Worm (Caenorhabditis elegans): ENCODE data around the gene C06A1.7.

The C06A1.7 gene

DNA sequence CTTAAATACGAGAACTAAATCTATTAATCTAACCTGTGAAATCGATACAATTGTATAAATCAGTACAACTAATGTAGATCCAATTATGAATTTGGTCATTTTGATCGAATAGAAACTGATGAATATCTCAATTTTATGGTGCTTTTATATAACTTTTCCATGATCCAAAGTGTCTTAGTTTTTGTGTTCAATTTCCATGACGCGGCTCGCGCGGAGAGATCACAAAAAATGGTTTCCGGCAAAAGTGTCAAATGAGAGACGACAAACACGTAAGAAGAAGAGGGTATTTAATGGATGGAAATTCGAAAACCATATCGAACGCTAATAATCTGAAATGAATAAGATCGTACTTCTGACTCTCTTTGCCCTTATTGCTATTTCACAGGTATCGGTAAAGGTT is at the start of gene C06A1.7, which contains the start of gene C06A1.6:
TSS of gene C06A1.7 (plus strand) at position 314 of the 400 bp plus-strand sequence.
TSS of gene C06A1.6 (minus strand) at position 101 of the 400 bp plus-strand sequence.
- TF ChIP-seq cnd-1 (tag; optimal IDR thresholded peaks at IDR 0.05) (no peak), zip-8 (tag; optimal IDR thresholded peaks at IDR 0.05) (no peak), mab-5 (tag; optimal IDR thresholded peaks at IDR 0.05) (no peak), ztf-11 (tag; optimal IDR thresholded peaks at IDR 0.05) (no peak), ces-1 (GFP tag; optimal IDR thresholded peaks at IDR 0.05) (no peak), pha-4 (tag; optimal IDR thresholded peaks at IDR 0.05) (no peak), ceh-83 (GFP tag; optimal IDR thresholded peaks at IDR 0.05) (no peak), blmp-1 (tag; optimal IDR thresholded peaks at IDR 0.05) (no peak), lin-32 (GFP tag; optimal IDR thresholded peaks at IDR 0.05) (no peak), M03D4.4 (tag; optimal IDR thresholded peaks at IDR 0.05) (no peak), ceh-43 (GFP tag; optimal IDR thresholded peaks at IDR 0.05) (no peak), lsy-2 (tag; optimal IDR thresholded peaks at IDR 0.05) (no peak), mep-1 (tag; optimal IDR thresholded peaks at IDR 0.05) (no peak), nhr-28 (tag; optimal IDR thresholded peaks at IDR 0.05) (no peak)

- TF ChIP-seq mab-5 (tag; optimal IDR thresholded peaks at IDR 0.05) (no peak), nhr-2 (tag; optimal IDR thresholded peaks at IDR 0.05) (no peak), M03D4.4 (tag; optimal IDR thresholded peaks at IDR 0.05) (no peak), pha-4 (tag; optimal IDR thresholded peaks at IDR 0.05) (no peak), elt-1 (tag; optimal IDR thresholded peaks at IDR 0.05; ENCODE audit: borderline replicate concordance, insufficient read depth) (no peak), nhr-12 (tag; optimal IDR thresholded peaks at IDR 0.05) (no peak), lsy-2 (tag; optimal IDR thresholded peaks at IDR 0.05) (no peak), nhr-28 (tag; optimal IDR thresholded peaks at IDR 0.05) (no peak), unc-120 (tag; optimal IDR thresholded peaks at IDR 0.05; ENCODE audit: poor library complexity, severe bottlenecking) (no peak), ceh-43 (GFP tag; optimal IDR thresholded peaks at IDR 0.05) (no peak), blmp-1 (tag; optimal IDR thresholded peaks at IDR 0.05) (no peak), ceh-39 (tag; optimal IDR thresholded peaks at IDR 0.05) (no peak), snpc-4 (tag; optimal IDR thresholded peaks at IDR 0.05) (no peak), nhr-76 (tag; optimal IDR thresholded peaks at IDR 0.05) (no peak), sem-2 (GFP tag; optimal IDR thresholded peaks at IDR 0.05) (no peak)
These were observed 49.3 kb upstream of the C06A1.7 start for ce11 chrII:10515422-10515821.

- no peak for TF ChIP-seq cnd-1 (tag; optimal IDR thresholded peaks at IDR 0.05)
- no peak for TF ChIP-seq sptf-1 (tag; optimal IDR thresholded peaks at IDR 0.05)
- no peak for TF ChIP-seq blmp-1 (tag; optimal IDR thresholded peaks at IDR 0.05)
- TF ChIP-seq snpc-4 (tag; optimal IDR thresholded peaks at IDR 0.05) = no peak
- no peak for TF ChIP-seq unc-120 (tag; optimal IDR thresholded peaks at IDR 0.05; ENCODE audit: poor library complexity, severe bottlenecking)
- TF ChIP-seq ceh-39 (tag; optimal IDR thresholded peaks at IDR 0.05) = no peak
- TF ChIP-seq lsy-2 (tag; optimal IDR thresholded peaks at IDR 0.05) = no peak
- TF ChIP-seq nhr-237 (tag; optimal IDR thresholded peaks at IDR 0.05) = no peak
- no peak for TF ChIP-seq hlh-1 (tag; optimal IDR thresholded peaks at IDR 0.05)
- no peak for TF ChIP-seq tbx-8 (GFP tag; optimal IDR thresholded peaks at IDR 0.05)
- TF ChIP-seq pha-4 (tag; optimal IDR thresholded peaks at IDR 0.05) = no peak
- TF ChIP-seq sem-2 (GFP tag; optimal IDR thresholded peaks at IDR 0.05) = no peak
- no peak for TF ChIP-seq zip-8 (tag; optimal IDR thresholded peaks at IDR 0.05)
- TF ChIP-seq unc-62 (GFP tag; optimal IDR thresholded peaks at IDR 0.05) = no peak
- TF ChIP-seq lin-13 (tag; optimal IDR thresholded peaks at IDR 0.05) = no peak
- TF ChIP-seq nhr-28 (tag; optimal IDR thresholded peaks at IDR 0.05) = no peak
- TF ChIP-seq drap-1 (GFP tag; optimal IDR thresholded peaks at IDR 0.05) = no peak
- TF ChIP-seq elt-3 (tag; optimal IDR thresholded peaks at IDR 0.05) = no peak
- TF ChIP-seq ces-1 (GFP tag; optimal IDR thresholded peaks at IDR 0.05) = no peak
These were observed 48.3 kb upstream of the C06A1.7 start for ce11 chrII:10516375-10516774.

- TF ChIP-seq unc-120 (tag; optimal IDR thresholded peaks at IDR 0.05; ENCODE audit: poor library complexity, severe bottlenecking) (no peak), cnd-1 (tag; optimal IDR thresholded peaks at IDR 0.05) (no peak), unc-39 (tag; optimal IDR thresholded peaks at IDR 0.05) (no peak), flh-1 (GFP tag; optimal IDR thresholded peaks at IDR 0.05) (no peak), ceh-39 (tag; optimal IDR thresholded peaks at IDR 0.05) (no peak), hlh-1 (tag; optimal IDR thresholded peaks at IDR 0.05) (no peak), lsy-2 (tag; optimal IDR thresholded peaks at IDR 0.05) (no peak), zip-8 (tag; optimal IDR thresholded peaks at IDR 0.05) (no peak), nhr-2 (tag; optimal IDR thresholded peaks at IDR 0.05) (no peak), ceh-43 (GFP tag; optimal IDR thresholded peaks at IDR 0.05) (no peak)
These were observed 45.7 kb upstream of the C06A1.7 start, which contains the start of gene F59B10.4 for ce11 chrII:10519017-10519416. F59B10.4 (minus strand) TSS chrII:10519117.
